Worm (Caenorhabditis elegans) whole organism, young adult: Measurements from ENCODE around the gene cdo-1.
"Not testable (repeated sequence)": the region's sequence is repeated elsewhere in the genome, so short reads cannot be mapped to it uniquely, and the experiment has no call there.

Source experiments
- D2030.7 ChIP-seq: fragments of 200-800 bp; sonication (Bioruptor generic); IDR thresholded peaks from 2 replicates; pipeline ENCODE4 v1.3.6; 2022; ENCODE audit warnings: missing genetic modification reagents, missing genetic modification characterization, missing compliant biosample characterization
- F37B4.10 ChIP-seq: fragments of 200-800 bp; sonication (Bioruptor generic); IDR thresholded peaks from 2 replicates; pipeline ENCODE4 v1.3.6; 2022; ENCODE audit warnings: missing genetic modification characterization, missing compliant biosample characterization
- F57A8.1 ChIP-seq: fragments of 200-800 bp; sonication (Bioruptor generic); optimal IDR thresholded peaks from 2 replicates; lab custom pipeline; 2018; ENCODE audit warnings: mild to moderate bottlenecking, missing genetic modification characterization, moderate library complexity, missing compliant biosample characterization
- F57C9.4 ChIP-seq: sonication (generic microtip); optimal IDR thresholded peaks from 2 replicates; lab custom pipeline; 2017; ENCODE audit warnings: mild to moderate bottlenecking, missing genetic modification characterization, missing compliant biosample characterization
- Y79H2A.3 ChIP-seq: fragments of 200-800 bp; sonication (Bioruptor generic); conservative IDR thresholded peaks from 2 replicates; pipeline ENCODE4 v1.3.6; 2022; ENCODE audit warnings: missing genetic modification reagents, missing genetic modification characterization, missing compliant biosample characterization
- atf-7 ChIP-seq: sonication (generic microtip); optimal IDR thresholded peaks from 2 replicates; lab custom pipeline; 2017; ENCODE audit warnings: mild to moderate bottlenecking, missing genetic modification characterization, missing compliant biosample characterization
- athp-1 ChIP-seq: sonication (generic microtip); optimal IDR thresholded peaks from 2 replicates; lab custom pipeline; 2017; ENCODE audit warnings: mild to moderate bottlenecking, missing genetic modification characterization, missing compliant biosample characterization
- attf-3 ChIP-seq: fragments of 200-800 bp; sonication (Bioruptor generic); conservative IDR thresholded peaks from 2 replicates; pipeline ENCODE4 v1.3.6; 2022; ENCODE audit warnings: missing genetic modification reagents, missing genetic modification characterization, missing compliant biosample characterization
- bed-1 ChIP-seq: fragments of 200-800 bp; sonication (Bioruptor generic); IDR thresholded peaks from 2 replicates; pipeline ENCODE4 v1.3.6; 2022; ENCODE audit warnings: missing genetic modification reagents, missing genetic modification characterization, missing compliant biosample characterization
- bed-2 ChIP-seq: fragments of 200-800 bp; sonication (Bioruptor generic); IDR thresholded peaks from 2 replicates; pipeline ENCODE4 v1.3.6; 2022; ENCODE audit warnings: missing genetic modification reagents, missing genetic modification characterization, missing compliant biosample characterization
- egl-18 ChIP-seq: fragments of 200-800 bp; sonication (Bioruptor generic); IDR thresholded peaks from 2 replicates; pipeline ENCODE4 v1.3.6; 2022; ENCODE audit warnings: missing genetic modification reagents, missing genetic modification characterization, missing compliant biosample characterization
- egrh-3 ChIP-seq: fragments of 200-800 bp; sonication (Bioruptor generic); IDR thresholded peaks from 2 replicates; pipeline ENCODE4 v1.3.6; 2022; ENCODE audit warnings: missing genetic modification reagents, missing genetic modification characterization, missing compliant biosample characterization
- him-1 ChIP-seq: sonication (generic microtip); optimal IDR thresholded peaks from 2 replicates; lab custom pipeline; 2016; ENCODE audit warnings: missing genotype, missing genetic modification reagents, missing genetic modification characterization, missing compliant biosample characterization
- hlh-12 ChIP-seq: sonication (generic microtip); optimal IDR thresholded peaks from 2 replicates; lab custom pipeline; 2016; ENCODE audit warnings: missing genetic modification characterization, missing compliant biosample characterization
- hrde-1 ChIP-seq: sonication (generic microtip); optimal IDR thresholded peaks from 2 replicates; lab custom pipeline; 2016; ENCODE audit warnings: missing genetic modification characterization, mild to moderate bottlenecking, missing compliant biosample characterization, moderate library complexity, missing genotype, missing genetic modification reagents, borderline replicate concordance
- let-607 ChIP-seq, 2 experiments: fragments of 200-800 bp in 1 of 2; sonication (Bioruptor generic) in 1 of 2; sonication (generic microtip) in 1 of 2; optimal IDR thresholded peaks; 2 replicates each; lab custom pipeline; 2016 to 2018; ENCODE audit warnings: mild to moderate bottlenecking in 2 of 2, missing compliant biosample characterization in 2 of 2, missing genetic modification characterization in 2 of 2, moderate library complexity in 2 of 2, missing genotype in 1 of 2
- madf-6 ChIP-seq: fragments of 200-800 bp; sonication (Bioruptor generic); IDR thresholded peaks from 2 replicates; pipeline ENCODE4 v1.3.6; 2022; ENCODE audit warnings: missing genetic modification reagents, missing genetic modification characterization, missing compliant biosample characterization
- mcd-1 ChIP-seq: fragments of 200-800 bp; sonication (Bioruptor generic); IDR thresholded peaks from 2 replicates; pipeline ENCODE4 v1.3.6; 2022; ENCODE audit warnings: missing genetic modification reagents, missing genetic modification characterization, missing compliant biosample characterization
- mes-4 ChIP-seq: sonication (generic microtip); optimal IDR thresholded peaks from 2 replicates; lab custom pipeline; 2016; ENCODE audit warnings: missing genotype, missing genetic modification characterization, missing compliant biosample characterization
- pha-4 ChIP-seq: fragments of 150-350 bp; sonication (generic microtip); optimal IDR thresholded peaks from 2 replicates; lab custom pipeline; 2014; ENCODE audit warnings: missing biosample characterization, missing genetic modification reagents, missing genetic modification characterization
- rpc-1 ChIP-seq, 2 experiments: fragments of 150-350 bp in 1 of 2; sonication (generic microtip) in 1 of 2; optimal IDR thresholded peaks; 2 replicates each; lab custom pipeline; 2014 to 2018; ENCODE audit warnings: missing biosample characterization in 1 of 2, missing genetic modification characterization in 1 of 2, missing genetic modification reagents in 1 of 2, missing genotype in 1 of 2
- snpc-1.3 ChIP-seq: sonication (generic microtip); optimal IDR thresholded peaks from 2 replicates; lab custom pipeline; 2017; ENCODE audit warnings: missing genetic modification characterization, mild to moderate bottlenecking, missing compliant biosample characterization, antibody characterized with exemption, moderate library complexity, missing genotype, missing genetic modification reagents; ENCODE audit not compliant: insufficient read depth
- snpc-4 ChIP-seq, 5 experiments: fragments of 150-350 bp in 1 of 5; sonication (generic microtip) in 4 of 5; optimal IDR thresholded peaks; 2 replicates each; lab custom pipeline; 2014 to 2018; ENCODE audit warnings: missing genetic modification characterization in 5 of 5, missing biosample characterization in 3 of 5, antibody characterized with exemption in 2 of 5, mild to moderate bottlenecking in 2 of 5, missing compliant biosample characterization in 2 of 5, missing genotype in 2 of 5, moderate library complexity in 2 of 5, missing genetic modification reagents in 1 of 5
- somi-1 ChIP-seq: fragments of 200-800 bp; sonication (Bioruptor generic); optimal IDR thresholded peaks from 2 replicates; lab custom pipeline; 2018; ENCODE audit warnings: mild to moderate bottlenecking, missing genetic modification characterization, missing compliant biosample characterization
- sptf-2 ChIP-seq: fragments of 200-800 bp; sonication (Bioruptor generic); optimal IDR thresholded peaks from 2 replicates; lab custom pipeline; 2018; ENCODE audit warnings: mild to moderate bottlenecking, missing genetic modification characterization, missing compliant biosample characterization
- tbp1 ChIP-seq: fragments of 200-800 bp; sonication (Bioruptor generic); optimal IDR thresholded peaks from 2 replicates; lab custom pipeline; 2018; ENCODE audit warnings: mild to moderate bottlenecking, missing genetic modification characterization, missing compliant biosample characterization
- tbx-9 ChIP-seq: sonication (generic microtip); optimal IDR thresholded peaks from 2 replicates; lab custom pipeline; 2016; ENCODE audit warnings: borderline replicate concordance, missing genetic modification characterization, inconsistent platforms, missing compliant biosample characterization
- zfh-2 ChIP-seq: fragments of 200-800 bp; sonication (Bioruptor generic); conservative IDR thresholded peaks from 2 replicates; pipeline ENCODE4 v1.3.6; 2022; ENCODE audit warnings: missing genetic modification reagents, missing genetic modification characterization, missing compliant biosample characterization
- ztf-18 ChIP-seq: sonication (generic microtip); optimal IDR thresholded peaks from 2 replicates; lab custom pipeline; 2016; ENCODE audit warnings: missing genotype, mild to moderate bottlenecking, missing genetic modification characterization, missing compliant biosample characterization
- ztf-22 ChIP-seq: fragments of 200-800 bp; sonication (Bioruptor generic); optimal IDR thresholded peaks from 2 replicates; lab custom pipeline; 2018; ENCODE audit warnings: mild to moderate bottlenecking, missing genetic modification characterization, moderate library complexity, missing compliant biosample characterization

The cdo-1 gene

DNA sequence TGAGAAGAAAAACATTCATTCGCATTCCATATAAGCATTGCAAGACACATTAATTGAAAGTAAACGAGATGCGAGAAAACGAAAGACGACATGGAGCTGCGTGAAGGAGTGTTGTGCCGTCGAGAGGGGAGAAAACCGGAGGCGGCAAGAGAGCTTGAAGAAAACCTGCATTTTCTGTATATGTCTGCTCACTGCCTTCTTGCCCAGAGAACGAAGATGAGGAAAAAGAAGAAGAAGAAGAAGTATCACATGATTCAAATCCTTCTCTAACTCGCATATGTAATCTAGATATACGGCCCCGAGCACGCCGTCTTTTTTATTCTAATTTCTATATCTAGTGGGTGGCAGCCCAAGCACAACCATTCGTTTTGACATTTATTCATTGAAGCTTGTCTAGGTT is 47.0 kb upstream of the cdo-1 start (continued):
- TF ChIP-seq hrde-1 (tag; lab: Kevin White, UChicago), result no peak
- TF ChIP-seq somi-1 (GFP tag; lab: Kevin White, UChicago), result no peak

DNA sequence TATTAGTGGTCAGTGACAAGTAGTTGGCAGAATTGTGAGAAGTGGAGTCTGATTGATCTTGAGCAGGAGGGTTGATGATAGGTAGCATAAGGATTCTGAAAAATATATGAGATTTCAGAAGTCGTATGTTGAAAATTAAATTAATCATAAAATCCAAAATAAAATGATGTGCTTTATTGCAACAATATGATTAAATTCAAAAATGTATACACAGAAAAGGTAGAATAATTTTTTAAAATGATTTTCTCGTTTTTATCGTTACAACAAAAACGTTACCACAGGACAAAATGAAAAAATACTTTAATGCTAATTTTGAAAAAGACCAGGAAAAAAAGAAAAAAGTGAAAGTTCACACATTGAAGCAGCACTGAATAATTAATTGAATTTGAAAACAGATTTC is 39.1 kb upstream of the cdo-1 start, which contains the start of gene ZC13.10:
TSS of gene ZC13.10 (minus strand) at position 101 of the 400 bp plus-strand sequence.
- TF ChIP-seq atf-7 (tag; lab: Kevin White, UChicago) (no peak), tbx-9 (no peak), pha-4 (tag; lab: Kevin White, UChicago) (no peak), hrde-1 (tag; lab: Kevin White, UChicago) (no peak), snpc-1.3 (tag; lab: Kevin White, UChicago) (no peak), F57C9.4 (tag; lab: Kevin White, UChicago) (no peak), egrh-3 (GFP tag; lab: Robert Waterston, UW) (no peak), ztf-22 (GFP tag; lab: Kevin White, UChicago) (no peak), mes-4 (tag; lab: Kevin White, UChicago) (no peak), sptf-2 (GFP tag; lab: Kevin White, UChicago) (no peak), athp-1 (tag; lab: Kevin White, UChicago) (no peak), attf-3 (GFP tag; lab: Robert Waterston, UW) (no peak), mcd-1 (GFP tag; lab: Robert Waterston, UW) (no peak), rpc-1 (optimal IDR thresholded peaks at IDR 0.05; lab: Kevin White, UChicago) (no peak), rpc-1 (tag; optimal IDR thresholded peaks at IDR 0.05; lab: Kevin White, UChicago) (no peak), zfh-2 (GFP tag; lab: Robert Waterston, UW) (no peak), let-607 (tag; optimal IDR thresholded peaks at IDR 0.05; lab: Kevin White, UChicago) (no peak)

DNA sequence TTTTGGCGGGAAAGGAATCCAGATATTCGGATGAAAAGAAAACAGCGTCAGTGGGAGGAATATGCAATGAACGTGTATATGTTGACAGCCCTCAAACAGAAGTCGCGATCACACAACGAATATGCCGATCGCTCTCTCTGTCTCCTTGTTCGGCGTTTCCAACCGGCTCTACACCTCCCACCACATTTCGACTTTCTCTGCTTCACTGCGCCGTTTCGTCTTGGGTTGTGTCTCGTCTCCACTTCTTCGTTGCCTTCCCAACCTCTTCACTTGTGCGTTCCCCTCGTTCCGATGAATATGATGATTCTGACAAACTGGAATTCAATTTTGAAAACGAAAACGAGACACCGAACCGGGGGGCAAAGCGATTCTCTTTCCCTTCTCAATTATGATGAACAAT is 34.6 kb upstream of the cdo-1 start, which contains the start of gene mab-7:
TSS of gene mab-7 (minus strand) at position 101 of the 400 bp plus-strand sequence.
- no peak for TF ChIP-seq bed-1 (GFP tag; lab: Robert Waterston, UW)
- no peak for TF ChIP-seq egrh-3 (GFP tag; lab: Robert Waterston, UW)
- TF ChIP-seq F57A8.1 (GFP tag; lab: Kevin White, UChicago), result no peak
- no peak for TF ChIP-seq bed-2
- TF ChIP-seq hlh-12 (tag; lab: Kevin White, UChicago), result no peak
- no peak for TF ChIP-seq ztf-18 (tag; lab: Kevin White, UChicago)
- TF ChIP-seq Y79H2A.3 (GFP tag; lab: Robert Waterston, UW), result no peak
- TF ChIP-seq madf-6 (GFP tag; lab: Robert Waterston, UW), result no peak
- no peak for TF ChIP-seq tbp1 (GFP tag; lab: Kevin White, UChicago)
- no peak for TF ChIP-seq egl-18 (GFP tag; lab: Robert Waterston, UW)
- no peak for TF ChIP-seq him-1 (tag; lab: Kevin White, UChicago)
- no peak for TF ChIP-seq somi-1 (GFP tag; lab: Kevin White, UChicago)

DNA sequence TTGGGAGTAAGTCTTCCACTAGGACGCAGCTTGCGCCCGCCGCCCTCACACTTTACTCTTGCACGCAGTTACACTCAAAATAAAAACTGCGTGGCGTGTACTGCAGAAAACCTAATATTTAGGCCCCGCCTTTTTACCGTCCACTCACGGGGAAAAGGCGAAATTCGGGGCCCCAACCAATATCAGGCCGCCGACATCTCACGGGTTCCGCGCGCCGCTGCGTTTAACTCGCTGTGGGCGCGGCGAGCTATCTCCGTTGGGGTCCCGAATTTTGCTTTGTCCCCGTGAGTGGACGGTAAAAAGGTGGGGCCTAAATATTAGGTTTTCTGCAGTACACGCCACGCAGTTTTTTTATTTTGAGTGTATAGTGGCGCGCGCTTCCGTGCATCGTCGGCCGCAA is 29.2 kb upstream of the cdo-1 start:
- TF ChIP-seq snpc-4 (GFP tag; optimal IDR thresholded peaks at IDR 0.05; lab: Kevin White, UChicago), result not testable (repeated sequence)
- TF ChIP-seq snpc-4 (tag; optimal IDR thresholded peaks at IDR 0.05; lab: Kevin White, UChicago) (peak in 1 of 4 experiments; percentile 83), F37B4.10 (GFP tag; lab: Robert Waterston, UW) (0 out of 2 replicates have a peak, but pooled peaks have one; percentile 76)

DNA sequence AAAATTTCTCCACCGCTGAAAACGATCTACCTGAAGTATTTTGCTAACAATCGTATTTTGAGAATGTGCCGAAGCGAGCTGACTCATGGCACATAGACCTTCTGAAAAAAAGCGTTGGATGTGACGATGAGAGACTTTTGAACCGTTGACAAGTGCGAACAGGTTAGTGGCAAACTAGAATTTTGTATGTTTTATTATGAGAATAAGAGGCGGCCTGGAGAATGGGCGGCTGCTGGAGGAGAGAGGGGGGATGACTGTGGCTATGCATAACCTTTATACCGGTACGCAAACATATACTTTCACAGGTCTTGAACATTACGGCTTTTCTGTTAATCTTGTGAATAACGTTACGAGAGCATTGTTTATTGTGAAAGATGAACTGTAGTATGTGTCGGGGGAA is 24.9 kb upstream of the cdo-1 start, which contains the start of gene mam-1:
TSS of gene mam-1 (minus strand) at position 101 of the 400 bp plus-strand sequence.
- no peak for TF ChIP-seq D2030.7 (GFP tag; lab: Robert Waterston, UW)
- TF ChIP-seq him-1 (tag; lab: Kevin White, UChicago), result no peak
- no peak for TF ChIP-seq bed-2
- TF ChIP-seq mes-4 (tag; lab: Kevin White, UChicago), result no peak
- no peak for TF ChIP-seq F57C9.4 (tag; lab: Kevin White, UChicago)
